Worm (Caenorhabditis elegans): ENCODE results near the gene arl-5.
A peak's percentile ranks its signal among the peaks of the same experiment; 100 is the strongest.

The arl-5 gene

ce11 chrIII:9867780-9868503, 44.9 kb downstream of the arl-5 start, which contains the start of gene dhhc-4:
Gene dhhc-4 (minus strand): TSS chrIII:9867792.
- peak; percentile 70 for TF ChIP-seq zip-5 (tag; optimal IDR thresholded peaks at IDR 0.05)
- no peak for TF ChIP-seq syd-9 (tag; optimal IDR thresholded peaks at IDR 0.05)
- no peak for TF ChIP-seq nhr-232 (tag; optimal IDR thresholded peaks at IDR 0.05)
- TF ChIP-seq T23F11.4 (GFP tag; optimal IDR thresholded peaks at IDR 0.05), result no peak
- peak; percentile 92 for TF ChIP-seq C08G9.2 (tag; optimal IDR thresholded peaks at IDR 0.05)
- peak; percentile 23 for TF ChIP-seq fax-1 (tag; optimal IDR thresholded peaks at IDR 0.05)
- no peak for TF ChIP-seq ceh-9 (tag; optimal IDR thresholded peaks at IDR 0.05)
- TF ChIP-seq pat-9 (tag; optimal IDR thresholded peaks at IDR 0.05), result no peak
- no peak for TF ChIP-seq dve-1 (tag; optimal IDR thresholded peaks at IDR 0.05)
- TF ChIP-seq ref-2 (tag; optimal IDR thresholded peaks at IDR 0.05), result peak; percentile 9
- TF ChIP-seq pag-3 (tag; optimal IDR thresholded peaks at IDR 0.05; ENCODE audit: borderline replicate concordance), result no peak
- peak; percentile 10 for TF ChIP-seq rnt-1 (tag; optimal IDR thresholded peaks at IDR 0.05)
- peak; percentile 46 for TF ChIP-seq ttx-3 (tag; optimal IDR thresholded peaks at IDR 0.05)
- no peak for TF ChIP-seq ceh-22 (tag; optimal IDR thresholded peaks at IDR 0.05)
- no peak for TF ChIP-seq ceh-24 (tag; optimal IDR thresholded peaks at IDR 0.05)
- no peak for TF ChIP-seq mec-3 (tag; optimal IDR thresholded peaks at IDR 0.05; ENCODE audit: borderline replicate concordance)
- no peak for TF ChIP-seq hlh-13 (GFP tag; optimal IDR thresholded peaks at IDR 0.05)
- TF ChIP-seq ceh-48 (tag; optimal IDR thresholded peaks at IDR 0.05), result no peak
- TF ChIP-seq hlh-30 (tag; optimal IDR thresholded peaks at IDR 0.05; ENCODE audit: insufficient read depth), result no peak
- peak; percentile 19 for TF ChIP-seq ceh-34 (tag; optimal IDR thresholded peaks at IDR 0.05)
- TF ChIP-seq elt-2 (tag; optimal IDR thresholded peaks at IDR 0.05), result peak; percentile 79
- peak; percentile 79 for TF ChIP-seq tbx-7 (tag; optimal IDR thresholded peaks at IDR 0.05)
- peak; percentile 81 for TF ChIP-seq tbx-2 (tag; optimal IDR thresholded peaks at IDR 0.05)
- no peak for TF ChIP-seq nhr-11 (tag; optimal IDR thresholded peaks at IDR 0.05)
- TF ChIP-seq hlh-6 (tag; optimal IDR thresholded peaks at IDR 0.05), result peak; percentile 13
- TF ChIP-seq elt-4 (tag; optimal IDR thresholded peaks at IDR 0.05), result no peak
- no peak for TF ChIP-seq pqm-1 (tag; optimal IDR thresholded peaks at IDR 0.05)
- peak; percentile 0 for TF ChIP-seq nfya-1 (tag; optimal IDR thresholded peaks at IDR 0.05)
- no peak for TF ChIP-seq unc-42 (tag; optimal IDR thresholded peaks at IDR 0.05)
- TF ChIP-seq eyg-1 (tag; optimal IDR thresholded peaks at IDR 0.05), result no peak
- TF ChIP-seq ceh-30 (tag; optimal IDR thresholded peaks at IDR 0.05), result no peak
- no peak for TF ChIP-seq ceh-18 (tag; optimal IDR thresholded peaks at IDR 0.05)
- TF ChIP-seq lin-11 (tag; optimal IDR thresholded peaks at IDR 0.05), result no peak
- TF ChIP-seq ceh-14 (tag; optimal IDR thresholded peaks at IDR 0.05), result peak; percentile 74
- no peak for TF ChIP-seq F13H6.1 (tag; optimal IDR thresholded peaks at IDR 0.05)
- TF ChIP-seq ahr-1 (tag; optimal IDR thresholded peaks at IDR 0.05), result peak; percentile 6
- TF ChIP-seq ceh-2 (tag; optimal IDR thresholded peaks at IDR 0.05), result peak; percentile 91
- TF ChIP-seq unc-55 (GFP tag; optimal IDR thresholded peaks at IDR 0.05), result peak; percentile 3
- no peak for TF ChIP-seq K09A11.1 (tag; optimal IDR thresholded peaks at IDR 0.05; ENCODE audit: insufficient read depth)
- no peak for TF ChIP-seq hlh-15 (tag; optimal IDR thresholded peaks at IDR 0.05)
- peak; percentile 58 for TF ChIP-seq unc-86 (tag; optimal IDR thresholded peaks at IDR 0.05)
- TF ChIP-seq ceh-31 (tag; optimal IDR thresholded peaks at IDR 0.05), result peak; percentile 90
- TF ChIP-seq pax-1 (tag; optimal IDR thresholded peaks at IDR 0.05), result no peak
- TF ChIP-seq hlh-8 (tag; optimal IDR thresholded peaks at IDR 0.05), result peak; percentile 81
- TF ChIP-seq ceh-19 (GFP tag; optimal IDR thresholded peaks at IDR 0.05), result no peak
- no peak for TF ChIP-seq K02D7.2 (tag; optimal IDR thresholded peaks at IDR 0.05)
- no peak for TF ChIP-seq sdc-2 (tag; optimal IDR thresholded peaks at IDR 0.05)
- no peak for TF ChIP-seq ama-1 (optimal IDR thresholded peaks at IDR 0.05)
- TF ChIP-seq pha-2 (tag; optimal IDR thresholded peaks at IDR 0.05), result peak; percentile 11
- TF ChIP-seq gmeb-2 (tag; optimal IDR thresholded peaks at IDR 0.05), result peak; percentile 8
- no peak for TF ChIP-seq ztf-16 (tag; optimal IDR thresholded peaks at IDR 0.05)
- TF ChIP-seq lim-6 (tag; optimal IDR thresholded peaks at IDR 0.05), result no peak
- peak; percentile 91 for TF ChIP-seq ets-4 (tag; optimal IDR thresholded peaks at IDR 0.05)

All from whole organism, late embryonic.